Worm (Caenorhabditis elegans) whole organism, early embryonic: ENCODE measurements around the gene sre-34.

ENCODE experiments used
- aly-1 ChIP-seq: sonication (generic microtip); optimal IDR thresholded peaks from 2 replicates; lab custom pipeline; 2016; ENCODE audit warnings: missing genetic modification characterization, missing compliant biosample characterization
- ama-1 ChIP-seq: fragments of 150-350 bp; optimal IDR thresholded peaks from 2 replicates; lab custom pipeline; 2014
- ceh-13 ChIP-seq: fragments of 200-800 bp; sonication (Bioruptor generic); optimal IDR thresholded peaks from 2 replicates; lab custom pipeline; 2018; ENCODE audit warnings: mild to moderate bottlenecking, missing genetic modification characterization, missing compliant biosample characterization
- ceh-36 ChIP-seq: sonication (generic microtip); optimal IDR thresholded peaks from 2 replicates; lab custom pipeline; 2016; ENCODE audit warnings: missing genetic modification characterization, inconsistent platforms, missing compliant biosample characterization
- flt-1 ChIP-seq: fragments of 200-800 bp; sonication (Bioruptor generic); IDR thresholded peaks from 2 replicates; pipeline ENCODE4 v1.3.6; 2022; ENCODE audit warnings: missing genetic modification characterization, missing compliant biosample characterization
- hmbx-1 ChIP-seq: sonication (generic microtip); optimal IDR thresholded peaks from 2 replicates; lab custom pipeline; 2016; ENCODE audit warnings: mild to moderate bottlenecking, missing genetic modification characterization, missing compliant biosample characterization
- tbx-11 ChIP-seq: fragments of 200-800 bp; sonication (Bioruptor generic); IDR thresholded peaks from 2 replicates; pipeline ENCODE4 v1.3.6; 2022; ENCODE audit warnings: missing genetic modification characterization, missing compliant biosample characterization
- tra-4 ChIP-seq: sonication (generic microtip); optimal IDR thresholded peaks from 2 replicates; lab custom pipeline; 2017; ENCODE audit warnings: missing genetic modification characterization, missing compliant biosample characterization

ce11 chrII:12457275-12457674 lies 7.3 kb downstream of the sre-34 start, which contains the start of gene sre-38:
- TF ChIP-seq ama-1 (lab: Kevin White, UChicago) (no peak), flt-1 (GFP tag; lab: Robert Waterston, UW) (no peak), ceh-36 (tag; lab: Kevin White, UChicago) (no peak), hmbx-1 (tag; lab: Kevin White, UChicago) (no peak), tra-4 (tag; lab: Kevin White, UChicago) (no peak), ceh-13 (GFP tag; lab: Kevin White, UChicago) (no peak), tbx-11 (GFP tag; lab: Robert Waterston, UW) (no peak), aly-1 (no peak)
